Worm (Caenorhabditis elegans): Measurements from ENCODE around the gene ZC168.2.
"Not testable (repeated sequence)": the region's sequence is repeated elsewhere in the genome, so short reads cannot be mapped to it uniquely, and the experiment has no call there.

ZC168.2 gene

DNA sequence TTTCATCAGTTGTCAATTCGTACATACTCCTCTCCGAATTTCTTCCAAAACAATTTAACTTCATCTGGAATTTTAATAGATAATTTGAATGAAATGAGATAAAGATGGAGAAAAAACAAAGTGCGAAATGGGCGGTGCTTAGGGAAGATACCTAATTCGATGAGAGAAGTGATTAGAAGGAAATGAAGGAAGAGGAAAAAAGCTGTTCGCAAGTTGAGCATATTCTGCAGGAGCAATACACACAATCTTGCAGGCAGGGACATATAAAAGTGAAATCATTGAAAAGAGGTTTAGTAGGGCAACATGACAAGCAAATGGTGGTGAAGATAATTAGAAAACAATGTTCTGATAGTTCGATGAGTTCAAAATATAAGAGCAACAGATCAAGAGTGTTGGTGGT lies 16.1 kb upstream of the ZC168.2 start, which contains the start of gene glb-21:
TSS of gene glb-21 (minus strand) at position 66 of the 400 bp plus-strand sequence.
- TF ChIP-seq unc-62 (GFP tag; optimal IDR thresholded peaks at IDR 0.05) = no peak

DNA sequence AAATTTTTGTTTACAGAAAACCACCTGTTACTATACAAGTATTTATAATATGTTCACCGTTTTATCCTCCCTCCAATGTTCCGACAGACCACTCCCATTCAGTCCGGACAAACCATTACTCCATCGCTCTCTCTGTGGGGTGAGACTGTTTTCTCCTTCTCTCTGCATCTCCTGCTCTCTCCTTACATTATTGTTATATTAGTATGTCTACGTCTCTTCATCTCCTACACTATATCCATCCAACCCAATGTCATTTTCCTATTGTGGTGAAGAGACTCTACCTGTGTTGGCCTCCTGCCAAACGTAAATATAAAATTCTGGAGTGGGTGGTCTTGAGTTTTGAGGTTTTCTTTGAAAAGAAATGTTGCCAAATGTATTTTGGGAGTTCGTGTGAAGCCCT lies 13.2 kb upstream of the ZC168.2 start:
- no peak for TF ChIP-seq unc-62 (GFP tag; optimal IDR thresholded peaks at IDR 0.05)

DNA sequence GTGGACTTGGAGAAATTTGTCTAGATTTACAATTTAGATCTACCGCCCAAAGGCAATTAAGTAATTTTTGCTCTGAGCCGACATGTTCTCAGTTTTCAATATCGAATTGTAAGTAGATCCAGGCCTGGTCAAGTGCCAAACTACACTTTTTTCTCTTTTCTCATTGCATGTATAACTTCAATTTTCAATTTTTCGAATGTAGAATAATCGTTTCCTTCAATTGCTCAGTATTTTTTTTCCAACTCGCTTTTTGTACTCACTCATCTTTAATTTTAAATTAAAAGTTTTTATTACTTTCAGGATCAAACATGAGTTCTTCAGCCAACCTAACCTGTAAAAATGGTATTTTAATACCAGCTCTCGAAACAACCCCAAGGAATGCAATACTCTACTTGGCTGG lies 11.5 kb upstream of the ZC168.2 start, which contains the start of gene ncx-3:
TSS of gene ncx-3 (plus strand) at position 301 of the 400 bp plus-strand sequence.
- no peak for TF ChIP-seq unc-62 (GFP tag; optimal IDR thresholded peaks at IDR 0.05)

DNA sequence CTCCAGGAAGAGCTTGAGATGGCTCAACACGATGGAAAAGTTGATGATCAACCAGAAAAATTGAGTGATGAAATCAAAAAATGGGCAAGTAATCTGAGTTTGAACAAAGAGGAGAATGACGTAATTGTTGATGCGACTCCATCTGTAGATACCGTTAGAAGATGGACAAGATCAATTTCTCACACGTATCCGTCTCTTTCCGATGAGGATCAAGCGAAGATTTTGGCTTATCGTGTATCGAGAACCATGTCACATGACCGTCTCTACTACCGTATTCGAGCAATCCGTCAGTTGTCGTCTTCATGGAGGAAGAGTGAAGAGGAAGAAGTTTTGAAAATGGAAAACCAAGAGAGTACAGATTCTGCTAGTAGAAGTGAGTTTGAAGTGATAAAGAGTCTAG lies 9.8 kb upstream of the ZC168.2 start:
- no peak for TF ChIP-seq unc-62 (GFP tag; optimal IDR thresholded peaks at IDR 0.05)

DNA sequence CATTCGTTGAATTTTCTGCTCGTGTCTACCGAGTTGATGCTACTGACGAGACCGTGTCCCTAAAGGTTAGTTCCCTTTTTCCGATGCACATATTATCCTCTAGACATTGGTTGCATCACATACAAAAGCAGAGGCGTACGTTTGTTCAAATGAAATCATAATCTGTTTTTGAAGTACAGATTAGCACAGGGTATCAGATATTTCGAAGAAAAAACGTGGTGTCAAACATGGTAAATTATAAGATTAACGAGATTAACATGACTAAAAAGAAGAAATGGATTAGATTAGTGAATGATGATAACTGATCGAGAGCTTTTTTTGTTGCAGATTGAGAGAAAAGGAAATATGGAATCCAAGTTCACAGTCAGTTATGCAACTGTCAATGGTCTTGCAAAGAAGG lies 9.0 kb upstream of the ZC168.2 start:
- TF ChIP-seq unc-62 (GFP tag; optimal IDR thresholded peaks at IDR 0.05) = no peak

DNA sequence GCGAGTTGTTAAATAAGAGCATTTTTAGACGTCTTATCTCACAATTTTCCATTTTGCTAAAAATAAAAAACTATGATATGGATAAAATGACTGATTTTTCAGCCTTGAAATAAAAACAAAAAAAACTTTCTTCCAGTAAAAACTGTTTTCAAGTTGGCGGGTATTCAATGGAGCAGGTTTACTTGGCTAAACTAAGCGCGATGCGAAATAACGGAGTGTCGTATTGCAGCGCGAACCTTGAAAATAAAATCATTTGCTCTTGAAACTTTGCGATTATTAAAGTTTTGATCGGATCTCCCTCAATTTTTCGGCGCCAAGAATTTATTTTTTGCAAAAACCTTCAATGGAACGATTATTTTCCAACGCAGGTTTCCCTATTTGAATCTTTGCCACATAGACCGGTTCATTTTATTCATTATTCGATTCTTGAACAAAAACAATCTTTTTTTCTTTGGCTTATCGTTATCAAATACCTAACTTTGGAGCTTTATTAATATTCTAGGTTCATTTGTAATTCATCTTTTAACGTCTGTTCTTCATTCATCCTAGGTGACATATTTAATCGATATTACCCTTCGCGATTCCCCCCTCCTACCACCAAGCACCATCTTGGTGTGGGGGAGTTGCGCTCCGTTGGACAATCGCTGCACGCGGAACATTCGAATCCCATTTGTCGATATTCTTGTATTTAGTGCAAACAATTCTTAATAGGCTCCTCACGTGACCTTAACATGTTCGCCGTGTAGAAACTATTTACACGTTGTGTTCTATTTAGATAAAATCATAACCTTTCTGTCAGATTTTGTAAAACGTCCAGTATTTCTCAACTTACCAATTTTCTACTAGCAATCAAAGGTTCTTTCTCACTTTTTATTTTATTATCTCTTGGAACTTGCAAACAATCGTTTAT lies 6.9 kb downstream of the ZC168.2 start, which contains the start of the genes orc-5 and cyb-1:
TSS of gene orc-5 (minus strand) at position 62 of the 910 bp plus-strand sequence.
TSS of gene cyb-1 (plus strand) at position 690 of the 910 bp plus-strand sequence.
- no peak for TF ChIP-seq unc-62 (GFP tag; optimal IDR thresholded peaks at IDR 0.05)

DNA sequence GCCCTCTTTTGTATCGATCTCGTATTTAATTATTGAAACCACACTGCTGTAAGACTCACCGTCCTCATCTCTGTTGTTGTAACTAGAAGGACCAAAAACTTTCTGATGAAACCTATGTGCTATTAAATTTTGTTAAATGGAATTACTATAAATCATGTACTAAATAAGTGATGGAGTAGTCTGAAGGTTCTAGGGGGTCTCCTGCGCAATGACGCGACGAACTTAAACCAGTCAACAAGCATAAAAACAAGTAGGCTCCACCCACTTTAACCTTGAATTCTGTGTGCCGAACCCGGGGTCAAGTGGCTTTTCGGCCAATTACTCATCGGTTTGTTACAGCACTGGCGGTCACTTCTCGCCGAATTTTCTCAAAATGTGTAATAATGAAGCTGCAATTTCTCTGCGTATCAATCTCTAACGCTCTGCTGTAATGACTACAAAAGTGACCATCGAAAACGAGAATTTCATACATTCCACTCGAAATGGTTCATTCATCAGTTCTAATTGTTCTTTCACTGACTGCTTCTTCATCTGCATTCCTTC lies 9.2 kb downstream of the ZC168.2 start, which contains the start of gene grl-21:
TSS of gene grl-21 (plus strand) at position 464 of the 543 bp plus-strand sequence.
- TF ChIP-seq unc-62 (GFP tag; optimal IDR thresholded peaks at IDR 0.05) = no peak

DNA sequence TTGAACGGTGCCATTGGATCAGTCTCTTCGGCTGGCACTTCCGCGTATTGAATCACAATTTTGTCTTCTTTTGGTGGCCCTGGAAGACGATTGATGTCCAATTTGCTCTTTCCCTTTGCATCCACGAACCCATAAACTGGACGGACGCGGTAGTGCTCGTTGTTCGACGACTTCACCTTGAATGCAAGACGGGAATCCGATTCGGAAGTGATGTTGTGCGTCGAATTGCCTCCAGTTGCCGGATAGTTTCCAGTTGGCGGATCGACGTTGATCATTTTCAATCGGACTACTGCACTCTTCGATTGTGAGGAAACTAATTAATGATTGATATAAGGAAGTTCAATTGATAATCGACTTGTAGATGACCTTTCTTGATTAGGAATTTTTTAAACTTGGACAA lies 10.5 kb downstream of the ZC168.2 start, which contains the start of gene ssp-34:
TSS of gene ssp-34 (minus strand) at position 275 of the 400 bp plus-strand sequence.
- TF ChIP-seq unc-62 (GFP tag; optimal IDR thresholded peaks at IDR 0.05) = no peak

DNA sequence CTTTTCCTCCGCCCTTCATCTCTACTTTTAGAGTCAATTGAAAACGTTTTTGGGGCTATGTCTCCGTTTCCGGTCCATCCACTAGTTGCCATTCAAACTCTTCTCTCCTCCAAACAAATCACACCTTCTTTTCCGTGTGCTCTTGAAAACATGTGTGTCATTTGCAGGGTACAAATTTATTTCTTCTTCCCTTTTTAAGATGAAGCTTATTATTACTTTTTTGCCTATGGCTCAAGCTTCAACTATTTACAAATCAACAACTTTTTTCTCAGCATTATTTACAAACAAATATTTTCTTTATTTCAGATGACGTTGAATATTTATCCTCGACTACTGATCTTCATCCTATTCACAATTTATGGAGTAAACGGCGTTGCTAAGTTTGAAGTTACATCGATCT lies 16.6 kb downstream of the ZC168.2 start, which contains the start of gene T25B9.3:
TSS of gene T25B9.3 (plus strand) at position 301 of the 400 bp plus-strand sequence.
- no peak for TF ChIP-seq unc-62 (GFP tag; optimal IDR thresholded peaks at IDR 0.05)

DNA sequence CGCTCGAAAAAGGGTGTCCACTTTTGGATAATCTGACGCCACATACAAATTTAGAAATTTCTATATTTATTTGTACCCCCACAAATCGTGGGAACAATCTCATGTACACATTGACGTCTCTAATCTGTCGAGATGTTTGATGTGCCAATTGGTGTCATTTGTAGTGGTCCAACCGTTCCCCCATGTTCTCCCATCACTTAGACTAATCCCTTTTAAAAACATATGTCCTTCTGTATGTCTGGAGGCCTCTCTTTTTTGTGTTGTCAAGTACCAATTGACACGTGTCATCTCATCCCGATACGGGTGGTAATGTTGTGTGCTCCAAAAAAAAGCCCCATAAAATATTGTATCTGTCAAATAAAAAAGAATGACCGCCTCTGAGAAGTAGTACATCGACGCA lies 17.5 kb downstream of the ZC168.2 start:
- TF ChIP-seq unc-62 (GFP tag; optimal IDR thresholded peaks at IDR 0.05) = no peak

DNA sequence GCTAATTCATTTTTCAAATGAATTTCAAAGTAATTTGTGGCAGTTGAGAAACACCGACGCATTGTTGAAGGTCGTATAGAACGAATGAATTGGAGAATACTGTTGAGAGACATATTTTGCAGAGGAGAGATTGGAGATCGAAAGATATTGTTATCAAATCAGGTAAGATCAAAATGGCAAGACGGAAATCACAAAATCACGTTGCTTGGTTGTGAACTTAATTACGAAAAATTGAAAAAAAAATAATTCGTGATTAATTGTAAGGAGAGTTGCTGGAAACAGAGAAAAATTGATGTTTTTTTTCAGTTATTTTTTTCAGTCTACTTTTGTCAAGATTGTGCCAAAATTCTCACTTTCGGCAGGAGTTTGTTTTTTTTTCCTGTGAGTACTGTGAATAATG lies 22.2 kb downstream of the ZC168.2 start, which contains the start of gene T25B9.1:
TSS of gene T25B9.1 (minus strand) at position 101 of the 400 bp plus-strand sequence.
- no peak for TF ChIP-seq unc-62 (GFP tag; optimal IDR thresholded peaks at IDR 0.05)

DNA sequence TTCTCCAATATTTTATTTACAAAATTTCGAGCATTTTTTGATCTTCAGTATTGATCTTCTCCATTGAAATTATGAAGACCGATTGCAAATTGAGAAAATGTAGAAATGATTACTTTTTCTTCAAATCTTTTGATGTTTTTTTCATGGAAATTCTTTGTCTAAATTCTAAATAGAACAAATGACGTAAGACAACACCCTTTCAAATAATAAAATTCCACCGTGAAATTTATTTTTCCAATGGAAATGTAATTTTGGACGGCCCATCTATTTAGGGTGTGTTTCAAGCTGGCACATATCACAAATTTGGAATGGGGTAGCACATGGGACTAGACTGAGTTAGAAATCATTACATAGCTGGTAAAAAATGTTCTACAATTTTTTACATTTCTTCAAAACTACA lies 23.9 kb downstream of the ZC168.2 start, which contains the start of gene T25B9.2:
TSS of gene T25B9.2 (minus strand) at position 101 of the 400 bp plus-strand sequence.
- not testable (repeated sequence) for TF ChIP-seq unc-62 (GFP tag; optimal IDR thresholded peaks at IDR 0.05)

DNA sequence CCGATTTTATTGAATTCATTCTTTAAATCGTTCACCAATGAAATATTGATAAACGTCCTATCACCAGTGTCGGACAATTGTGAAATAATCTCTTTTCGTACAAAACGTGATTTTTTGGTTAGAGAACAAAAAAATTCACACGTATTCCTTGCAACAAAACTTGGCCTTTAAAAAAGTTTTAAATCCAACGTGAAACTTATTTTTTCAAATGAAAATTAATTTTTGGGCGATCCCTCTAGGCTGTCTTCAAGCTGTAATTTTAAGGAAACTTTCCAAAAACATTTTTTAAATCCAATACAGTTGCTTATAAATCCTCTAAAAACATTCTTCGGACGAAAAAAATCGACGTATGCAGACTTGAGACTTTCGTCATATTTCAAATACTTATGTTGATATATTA lies 26.9 kb downstream of the ZC168.2 start, which contains the start of gene T25B9.5:
TSS of gene T25B9.5 (minus strand) at position 101 of the 400 bp plus-strand sequence.
- no peak for TF ChIP-seq unc-62 (GFP tag; optimal IDR thresholded peaks at IDR 0.05)

DNA sequence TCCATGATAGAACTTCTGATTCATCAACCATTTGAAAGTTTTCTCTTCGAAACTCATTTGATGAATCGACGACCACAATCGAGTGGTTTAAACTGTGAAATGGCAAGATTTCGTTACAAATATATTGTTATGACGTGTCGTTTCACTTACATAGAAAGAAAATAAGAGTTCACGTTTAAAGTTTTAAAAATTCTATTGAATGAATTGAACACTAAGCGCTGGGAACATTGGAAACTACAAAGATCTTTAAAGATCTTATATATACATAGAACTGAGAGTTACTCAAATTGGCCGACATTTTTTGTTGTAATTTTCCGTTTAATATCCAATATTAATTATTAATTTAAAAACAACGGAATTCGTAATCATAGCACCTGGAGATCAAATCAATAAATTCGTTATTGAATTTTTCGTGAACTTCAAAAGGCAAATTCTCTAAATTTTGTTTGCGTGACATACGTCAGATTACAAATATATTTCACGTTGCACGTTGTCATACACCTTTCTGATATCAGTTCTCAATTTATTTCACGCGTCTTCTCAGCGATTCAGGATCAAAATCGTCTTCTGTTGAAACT lies 29.9 kb downstream of the ZC168.2 start, which contains the start of the genes T25B9.4 and T25B9.6:
TSS of gene T25B9.4 (minus strand) at position 101 of the 578 bp plus-strand sequence.
TSS of gene T25B9.6 (plus strand) at position 528 of the 578 bp plus-strand sequence.
- TF ChIP-seq unc-62 (GFP tag; optimal IDR thresholded peaks at IDR 0.05) = no peak

DNA sequence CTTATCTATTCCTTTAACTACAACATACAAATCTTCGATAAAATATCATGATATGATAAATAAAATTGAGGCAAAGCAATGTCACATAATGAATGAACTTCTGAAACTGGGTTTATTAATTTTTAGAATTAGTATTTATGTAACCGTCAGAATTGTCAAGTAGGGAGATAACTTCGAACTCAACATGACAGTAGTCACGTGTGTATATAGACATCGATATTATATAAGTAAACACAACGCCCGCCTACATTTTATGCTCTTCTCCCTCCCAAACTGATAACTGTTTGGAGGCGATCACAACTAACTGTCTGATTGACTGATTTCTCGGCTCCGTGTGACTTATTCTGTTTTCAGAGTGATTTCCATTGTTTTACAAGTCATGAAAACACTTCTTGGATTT lies 33.5 kb downstream of the ZC168.2 start, which contains the start of gene ugt-54:
TSS of gene ugt-54 (plus strand) at position 355 of the 400 bp plus-strand sequence.
- no peak for TF ChIP-seq unc-62 (GFP tag; optimal IDR thresholded peaks at IDR 0.05)
